Worm (Caenorhabditis elegans): ENCODE results near the gene dyrb-1.

Gene dyrb-1

ce11 chrII:9061099-9061498 lies 45.8 kb downstream of the dyrb-1 start, which contains the start of gene T24B8.3:
TSS of gene T24B8.3 (minus strand) at chrII:9061137.
- TF ChIP-seq nhr-67 (tag; optimal IDR thresholded peaks at IDR 0.05), result no peak
- no peak for TF ChIP-seq daf-12 (tag; optimal IDR thresholded peaks at IDR 0.05)
- no peak for TF ChIP-seq skn-1 (tag; optimal IDR thresholded peaks at IDR 0.05)
- TF ChIP-seq nhr-237 (tag; optimal IDR thresholded peaks at IDR 0.05), result no peak
- TF ChIP-seq pha-4 (tag; optimal IDR thresholded peaks at IDR 0.05), result peak; percentile 72
- no peak for TF ChIP-seq lin-39 (tag; optimal IDR thresholded peaks at IDR 0.05)
- TF ChIP-seq lin-15B (tag; optimal IDR thresholded peaks at IDR 0.05), result no peak
- TF ChIP-seq mdl-1 (tag; optimal IDR thresholded peaks at IDR 0.05), result no peak
- no peak for TF ChIP-seq fkh-2 (tag; optimal IDR thresholded peaks at IDR 0.05)
- peak; percentile 53 for TF ChIP-seq nhr-23 (tag; optimal IDR thresholded peaks at IDR 0.05)
- no peak for TF ChIP-seq elt-1 (tag; optimal IDR thresholded peaks at IDR 0.05)
- no peak for TF ChIP-seq nhr-12 (tag; optimal IDR thresholded peaks at IDR 0.05)
- no peak for TF ChIP-seq nhr-77 (tag; optimal IDR thresholded peaks at IDR 0.05)

- peak; percentile 89 for TF ChIP-seq elt-2 (tag; optimal IDR thresholded peaks at IDR 0.05)
- peak; percentile 53 for TF ChIP-seq ceh-28 (tag; optimal IDR thresholded peaks at IDR 0.05)
- TF ChIP-seq ZK546.5 (tag; optimal IDR thresholded peaks at IDR 0.05), result no peak
- TF ChIP-seq ceh-9 (tag; optimal IDR thresholded peaks at IDR 0.05), result no peak
- TF ChIP-seq jun-1 (tag; optimal IDR thresholded peaks at IDR 0.05), result peak; percentile 91
- TF ChIP-seq nhr-11 (tag; optimal IDR thresholded peaks at IDR 0.05), result peak; percentile 74
- no peak for TF ChIP-seq fkh-2 (tag; optimal IDR thresholded peaks at IDR 0.05)
- peak; percentile 74 for TF ChIP-seq mdl-1 (tag; optimal IDR thresholded peaks at IDR 0.05)
- TF ChIP-seq nhr-67 (tag; optimal IDR thresholded peaks at IDR 0.05), result no peak
- peak; percentile 95 for TF ChIP-seq hmg-11 (tag; optimal IDR thresholded peaks at IDR 0.05)
- TF ChIP-seq egl-5 (tag; optimal IDR thresholded peaks at IDR 0.05), result peak; percentile 90
- TF ChIP-seq nhr-77 (tag; optimal IDR thresholded peaks at IDR 0.05), result peak; percentile 1
- no peak for TF ChIP-seq ceh-16 (tag; optimal IDR thresholded peaks at IDR 0.05)
- peak; percentile 87 for TF ChIP-seq sea-2 (GFP tag; optimal IDR thresholded peaks at IDR 0.05)
- peak; percentile 6 for TF ChIP-seq nhr-76 (tag; optimal IDR thresholded peaks at IDR 0.05)
- peak; percentile 74 for TF ChIP-seq R02D3.7 (tag; optimal IDR thresholded peaks at IDR 0.05)
- TF ChIP-seq nhr-43 (tag; optimal IDR thresholded peaks at IDR 0.05; ENCODE audit: poor library complexity, severe bottlenecking), result peak; percentile 55
- no peak for TF ChIP-seq nhr-12 (tag; optimal IDR thresholded peaks at IDR 0.05)
- no peak for TF ChIP-seq nhr-28 (tag; optimal IDR thresholded peaks at IDR 0.05)
- peak; percentile 90 for TF ChIP-seq fos-1 (tag; optimal IDR thresholded peaks at IDR 0.05)
- no peak for TF ChIP-seq ceh-82 (tag; optimal IDR thresholded peaks at IDR 0.05)
- peak; percentile 77 for TF ChIP-seq nhr-23 (tag; optimal IDR thresholded peaks at IDR 0.05)
- no peak for TF ChIP-seq daf-12 (tag; optimal IDR thresholded peaks at IDR 0.05)
- peak in 2 of 3 experiments; percentile 47 to 62 for TF ChIP-seq elt-3 (tag; optimal IDR thresholded peaks at IDR 0.05)
- peak; percentile 96 for TF ChIP-seq pha-4 (tag; optimal IDR thresholded peaks at IDR 0.05)
- peak; percentile 55 for TF ChIP-seq pqm-1 (tag; optimal IDR thresholded peaks at IDR 0.05)
- TF ChIP-seq tbx-2 (tag; optimal IDR thresholded peaks at IDR 0.05), result peak; percentile 65
- peak; percentile 97 for TF ChIP-seq nfya-1 (tag; optimal IDR thresholded peaks at IDR 0.05; ENCODE audit: insufficient read depth)
- TF ChIP-seq elt-1 (tag; optimal IDR thresholded peaks at IDR 0.05), result peak; percentile 58
- no peak for TF ChIP-seq mml-1 (tag; optimal IDR thresholded peaks at IDR 0.05)
- TF ChIP-seq aly-2 (tag; optimal IDR thresholded peaks at IDR 0.05), result no peak
- peak; percentile 55 for TF ChIP-seq snpc-4 (tag; optimal IDR thresholded peaks at IDR 0.05)
- TF ChIP-seq eor-1 (tag; optimal IDR thresholded peaks at IDR 0.05), result no peak
- no peak for TF ChIP-seq ztf-11 (tag; optimal IDR thresholded peaks at IDR 0.05)
- no peak for TF ChIP-seq zag-1 (tag; optimal IDR thresholded peaks at IDR 0.05)
- peak; percentile 80 for TF ChIP-seq lsy-12 (tag; optimal IDR thresholded peaks at IDR 0.05)
- TF ChIP-seq unc-39 (tag; optimal IDR thresholded peaks at IDR 0.05), result no peak
- TF ChIP-seq lin-39 (tag; optimal IDR thresholded peaks at IDR 0.05), result peak; percentile 96
- TF ChIP-seq lin-15B (tag; optimal IDR thresholded peaks at IDR 0.05), result peak; percentile 78
- peak; percentile 77 for TF ChIP-seq ztf-4 (tag; optimal IDR thresholded peaks at IDR 0.05)
- peak; percentile 97 for TF ChIP-seq nhr-25 (tag; optimal IDR thresholded peaks at IDR 0.05)
- peak; percentile 90 for TF ChIP-seq unc-62 (GFP tag; optimal IDR thresholded peaks at IDR 0.05)
- TF ChIP-seq egl-27 (tag; optimal IDR thresholded peaks at IDR 0.05), result peak; percentile 68
- TF ChIP-seq ama-1 (optimal IDR thresholded peaks at IDR 0.05), result peak; percentile 62
- peak; percentile 80 for TF ChIP-seq skn-1 (tag; optimal IDR thresholded peaks at IDR 0.05)
- no peak for TF ChIP-seq nhr-237 (tag; optimal IDR thresholded peaks at IDR 0.05)
- TF ChIP-seq fkh-10 (GFP tag; optimal IDR thresholded peaks at IDR 0.05), result peak; percentile 86
These were observed 46.6 kb downstream of the dyrb-1 start for ce11 chrII:9060332-9060840.
